Fruit fly (Drosophila melanogaster) whole organism, embryonic: ENCODE results near the gene Kr-h1.

Source experiments
- Abd-B ChIP-seq: fragments of 200-800 bp; sonication (Bioruptor generic); optimal IDR thresholded peaks from 2 replicates; lab custom pipeline; 2018; ENCODE audit warnings: missing biosample characterization, mild to moderate bottlenecking, missing genetic modification characterization, moderate library complexity
- B-H2 ChIP-seq: fragments of 200-800 bp; sonication (Bioruptor generic); optimal IDR thresholded peaks from 2 replicates; lab custom pipeline; 2018; ENCODE audit warnings: missing biosample characterization, mild to moderate bottlenecking, missing genetic modification characterization
- BEAF-32 ChIP-seq: fragments of 200-800 bp; sonication (Bioruptor generic); optimal IDR thresholded peaks from 3 replicates; lab custom pipeline; 2017; ENCODE audit warnings: missing biosample characterization, missing genetic modification characterization, mild to moderate bottlenecking, moderate library complexity, missing genetic modification reagents
- Bdp1 ChIP-seq: fragments of 200-800 bp; sonication (Bioruptor generic); optimal IDR thresholded peaks from 3 replicates; lab custom pipeline; 2016; ENCODE audit warnings: missing biosample characterization, missing genetic modification characterization
- Blimp-1 ChIP-seq: fragments of 200-800 bp; sonication (Bioruptor generic); optimal IDR thresholded peaks from 3 replicates; lab custom pipeline; 2018; ENCODE audit warnings: missing biosample characterization, missing genetic modification characterization, mild to moderate bottlenecking, moderate library complexity, missing genetic modification reagents
- Bteb2 ChIP-seq: fragments of 200-800 bp; sonication (Bioruptor generic); optimal IDR thresholded peaks from 2 replicates; lab custom pipeline; 2016; ENCODE audit warnings: missing biosample characterization, missing genetic modification characterization
- CG11085 ChIP-seq: fragments of 200-800 bp; sonication (Bioruptor generic); IDR thresholded peaks from 2 replicates; pipeline ENCODE4 v1.3.6; 2022; ENCODE audit warnings: missing biosample characterization, missing genetic modification characterization
- CG12659 ChIP-seq: fragments of 200-800 bp; sonication (Bioruptor generic); optimal IDR thresholded peaks from 3 replicates; lab custom pipeline; 2017; ENCODE audit warnings: mild to moderate bottlenecking, missing biosample characterization, missing genetic modification reagents, missing genetic modification characterization
- CG13424 ChIP-seq: fragments of 200-800 bp; sonication (Bioruptor generic); optimal IDR thresholded peaks from 2 replicates; lab custom pipeline; 2019; ENCODE audit warnings: missing biosample characterization, mild to moderate bottlenecking, missing genetic modification characterization, moderate library complexity
- CG15011 ChIP-seq: fragments of 200-800 bp; sonication (Bioruptor generic); optimal IDR thresholded peaks from 3 replicates; lab custom pipeline; 2018; ENCODE audit warnings: missing biosample characterization, mild to moderate bottlenecking, missing genetic modification characterization
- CG15073 ChIP-seq: fragments of 200-800 bp; sonication (Bioruptor generic); optimal IDR thresholded peaks from 2 replicates; lab custom pipeline; 2016; ENCODE audit warnings: missing biosample characterization, missing genetic modification characterization
- CG15696 ChIP-seq: fragments of 200-800 bp; sonication (Bioruptor generic); optimal IDR thresholded peaks from 2 replicates; lab custom pipeline; 2019; ENCODE audit warnings: missing biosample characterization, mild to moderate bottlenecking, missing genetic modification characterization, moderate library complexity
- CG17361 ChIP-seq: fragments of 200-800 bp; sonication (Bioruptor generic); IDR thresholded peaks from 3 replicates; pipeline ENCODE4 v1.3.6; 2022; ENCODE audit warnings: missing biosample characterization, missing genetic modification characterization
- CG31388 ChIP-seq: fragments of 200-800 bp; sonication (Bioruptor generic); optimal IDR thresholded peaks from 2 replicates; lab custom pipeline; 2016; ENCODE audit warnings: missing biosample characterization, missing genetic modification characterization
- CG34422 ChIP-seq: fragments of 200-800 bp; sonication (Bioruptor generic); IDR thresholded peaks from 3 replicates; pipeline ENCODE4 v1.3.6; 2022; ENCODE audit warnings: missing biosample characterization, missing genetic modification characterization
- CG42726 ChIP-seq: fragments of 200-800 bp; sonication (Bioruptor generic); IDR thresholded peaks from 2 replicates; pipeline ENCODE4 v1.3.6; 2022; ENCODE audit warnings: missing biosample characterization, missing genetic modification characterization; ENCODE audit not compliant: partially characterized antibody
- CG4328 ChIP-seq: fragments of 200-800 bp; sonication (Bioruptor generic); optimal IDR thresholded peaks from 3 replicates; lab custom pipeline; 2017; ENCODE audit warnings: missing biosample characterization, missing genetic modification reagents, missing genetic modification characterization
- CG6683 ChIP-seq: fragments of 200-800 bp; sonication (Bioruptor generic); optimal IDR thresholded peaks from 2 replicates; lab custom pipeline; 2017; ENCODE audit warnings: missing biosample characterization, mild to moderate bottlenecking, missing genetic modification characterization, missing genetic modification reagents
- CG7357 ChIP-seq: fragments of 200-800 bp; sonication (Bioruptor generic); IDR thresholded peaks from 3 replicates; pipeline ENCODE4 v1.3.6; 2022; ENCODE audit warnings: missing biosample characterization, missing genetic modification characterization
- CG7928 ChIP-seq: fragments of 200-800 bp; sonication (Bioruptor generic); optimal IDR thresholded peaks from 2 replicates; lab custom pipeline; 2017; ENCODE audit warnings: missing biosample characterization, mild to moderate bottlenecking, missing genetic modification characterization
- CG7963 ChIP-seq: fragments of 200-800 bp; sonication (Bioruptor generic); IDR thresholded peaks from 3 replicates; pipeline ENCODE4 v1.3.6; 2022; ENCODE audit warnings: missing biosample characterization, missing genetic modification characterization; ENCODE audit not compliant: partially characterized antibody
- CG8281 ChIP-seq: fragments of 200-800 bp; sonication (Bioruptor generic); optimal IDR thresholded peaks from 2 replicates; lab custom pipeline; 2018; ENCODE audit warnings: missing biosample characterization, mild to moderate bottlenecking, missing genetic modification characterization, moderate library complexity
- CG8359 ChIP-seq: fragments of 200-800 bp; sonication (Bioruptor generic); optimal IDR thresholded peaks from 2 replicates; lab custom pipeline; 2017; ENCODE audit warnings: missing biosample characterization, mild to moderate bottlenecking, missing genetic modification characterization, borderline replicate concordance
- CG9609 ChIP-seq: fragments of 200-800 bp; sonication (Bioruptor generic); optimal IDR thresholded peaks from 3 replicates; lab custom pipeline; 2016; ENCODE audit warnings: missing biosample characterization, missing genetic modification characterization
- CG9817 ChIP-seq: fragments of 200-800 bp; sonication (Bioruptor generic); optimal IDR thresholded peaks from 2 replicates; lab custom pipeline; 2018; ENCODE audit warnings: missing biosample characterization, mild to moderate bottlenecking, missing genetic modification characterization, moderate library complexity
- CG9876 ChIP-seq: fragments of 200-800 bp; sonication (Bioruptor generic); optimal IDR thresholded peaks from 2 replicates; lab custom pipeline; 2016; ENCODE audit warnings: missing biosample characterization, missing genetic modification characterization
- CrebB ChIP-seq: fragments of 200-800 bp; sonication (Bioruptor generic); optimal IDR thresholded peaks from 3 replicates; lab custom pipeline; 2018; ENCODE audit warnings: missing biosample characterization, mild to moderate bottlenecking, missing genetic modification characterization
- Dref ChIP-seq: fragments of 200-800 bp; sonication (Bioruptor generic); IDR thresholded peaks from 2 replicates; pipeline ENCODE4 v1.3.6; 2022; ENCODE audit warnings: missing biosample characterization, missing genetic modification characterization
- Elba2 ChIP-seq: fragments of 200-800 bp; sonication (Bioruptor generic); optimal IDR thresholded peaks from 3 replicates; lab custom pipeline; 2016; ENCODE audit warnings: missing biosample characterization, missing genetic modification characterization
- Fer2 ChIP-seq: fragments of 200-800 bp; sonication (Bioruptor generic); optimal IDR thresholded peaks from 2 replicates; lab custom pipeline; 2018; ENCODE audit warnings: missing biosample characterization, mild to moderate bottlenecking, missing genetic modification characterization, moderate library complexity
- H15 ChIP-seq: fragments of 200-800 bp; sonication (Bioruptor generic); IDR thresholded peaks from 3 replicates; pipeline ENCODE4 v1.3.6; 2022; ENCODE audit warnings: missing biosample characterization, missing genetic modification characterization
- HHEX ChIP-seq: fragments of 200-800 bp; sonication (Bioruptor generic); optimal IDR thresholded peaks from 3 replicates; lab custom pipeline; 2017; ENCODE audit warnings: missing biosample characterization, mild to moderate bottlenecking, missing genetic modification characterization, missing genetic modification reagents
- Meics ChIP-seq: fragments of 200-800 bp; sonication (Bioruptor generic); optimal IDR thresholded peaks from 2 replicates; lab custom pipeline; 2017; ENCODE audit warnings: missing biosample characterization, mild to moderate bottlenecking, missing genetic modification characterization
- Mrtf ChIP-seq: fragments of 200-800 bp; sonication (Bioruptor generic); IDR thresholded peaks from 3 replicates; pipeline ENCODE4 v1.3.6; 2022; ENCODE audit warnings: missing biosample characterization, missing genetic modification characterization
- Nf-YA ChIP-seq: fragments of 200-800 bp; sonication (Bioruptor generic); IDR thresholded peaks from 2 replicates; pipeline ENCODE4 v1.3.6; 2022; ENCODE audit warnings: missing biosample characterization, missing genetic modification characterization
- Ptx1 ChIP-seq: fragments of 200-800 bp; sonication (Bioruptor generic); IDR thresholded peaks from 2 replicates; pipeline ENCODE4 v1.3.6; 2022; ENCODE audit warnings: missing biosample characterization, missing genetic modification characterization
- ab ChIP-seq: fragments of 200-800 bp; sonication (Bioruptor generic); optimal IDR thresholded peaks from 2 replicates; lab custom pipeline; 2016; ENCODE audit warnings: missing biosample characterization, missing genetic modification characterization
- dan ChIP-seq: fragments of 200-800 bp; sonication (Bioruptor generic); IDR thresholded peaks from 2 replicates; pipeline ENCODE4 v1.3.6; 2022; ENCODE audit warnings: missing biosample characterization, missing genetic modification characterization
- dimm ChIP-seq: fragments of 200-800 bp; sonication (Bioruptor generic); IDR thresholded peaks from 2 replicates; pipeline ENCODE4 v1.3.6; 2022; ENCODE audit warnings: missing biosample characterization, missing genetic modification characterization
- gem ChIP-seq: fragments of 200-800 bp; sonication (Bioruptor generic); optimal IDR thresholded peaks from 2 replicates; lab custom pipeline; 2019; ENCODE audit warnings: missing biosample characterization, mild to moderate bottlenecking, missing genetic modification characterization, moderate library complexity
- ham ChIP-seq: fragments of 200-800 bp; sonication (Bioruptor generic); IDR thresholded peaks from 2 replicates; pipeline ENCODE4 v1.3.6; 2022; ENCODE audit warnings: missing biosample characterization, missing genetic modification characterization
- lab ChIP-seq: fragments of 200-800 bp; sonication (Bioruptor generic); optimal IDR thresholded peaks from 3 replicates; lab custom pipeline; 2017; ENCODE audit warnings: missing biosample characterization, missing genetic modification characterization, mild to moderate bottlenecking, moderate library complexity, missing genetic modification reagents
- repo ChIP-seq: fragments of 200-800 bp; sonication (Bioruptor generic); optimal IDR thresholded peaks from 2 replicates; lab custom pipeline; 2016; ENCODE audit warnings: missing biosample characterization, missing genetic modification characterization
- seq ChIP-seq: fragments of 200-800 bp; sonication (Bioruptor generic); IDR thresholded peaks from 2 replicates; pipeline ENCODE4 v1.3.6; 2022; ENCODE audit warnings: missing biosample characterization, missing genetic modification characterization
- sqz ChIP-seq: fragments of 200-800 bp; sonication (Bioruptor generic); optimal IDR thresholded peaks from 3 replicates; lab custom pipeline; 2018; ENCODE audit warnings: missing biosample characterization, mild to moderate bottlenecking, missing genetic modification characterization
- ssp ChIP-seq: fragments of 200-800 bp; sonication (Bioruptor generic); IDR thresholded peaks from 2 replicates; pipeline ENCODE4 v1.3.6; 2022; ENCODE audit warnings: missing biosample characterization, missing genetic modification characterization
- twi ChIP-seq: fragments of 200-800 bp; optimal IDR thresholded peaks from 2 replicates; lab custom pipeline; 2019; ENCODE audit warnings: missing biosample characterization, mild to moderate bottlenecking, missing genetic modification characterization, moderate library complexity
- wor ChIP-seq: fragments of 200-800 bp; sonication (Bioruptor generic); IDR thresholded peaks from 2 replicates; pipeline ENCODE4 v1.3.6; 2022; ENCODE audit warnings: missing biosample characterization, missing genetic modification characterization

The Kr-h1 gene

dm6 chr2L:6062382-6063082 is 19.9 kb upstream of the Kr-h1 start, which contains the start of the genes ND-51 and CG13994 (continued):
- peak; percentile 44 for TF ChIP-seq CG6683 (GFP tag; lab: Kevin White, UChicago)
- TF ChIP-seq BEAF-32 (GFP tag; lab: Kevin White, UChicago), result peak; percentile 58
- TF ChIP-seq gem (tag; lab: Kevin White, UChicago), result peak; percentile 85
- no peak for TF ChIP-seq CG7928
- peak; percentile 11 for TF ChIP-seq CG8359 (GFP tag; lab: Kevin White, UChicago)
- peak; percentile 82; the same call in 2 of the 3 replicates for TF ChIP-seq CG17361 (GFP tag; lab: Robert Waterston, UW)
- TF ChIP-seq ab (GFP tag; lab: Kevin White, UChicago), result peak; percentile 1
- peak; percentile 78 for TF ChIP-seq repo (GFP tag; lab: Kevin White, UChicago)
- peak; percentile 84; the same call in 2 of the 3 replicates for TF ChIP-seq H15 (GFP tag; lab: Robert Waterston, UW)
- peak; percentile 82 for TF ChIP-seq CG9609 (GFP tag; lab: Kevin White, UChicago)
- TF ChIP-seq Bteb2 (GFP tag; lab: Kevin White, UChicago), result peak; percentile 89
- TF ChIP-seq CG7963 (GFP tag; lab: Robert Waterston, UW), result 0 out of 3 replicates have a peak, but pooled peaks have one; percentile 1
- peak; percentile 82 for TF ChIP-seq CG11085 (GFP tag; lab: Robert Waterston, UW)
- peak; percentile 86 for TF ChIP-seq CG34422 (GFP tag; lab: Robert Waterston, UW)
- peak; percentile 78 for TF ChIP-seq CG4328 (GFP tag; lab: Kevin White, UChicago)
- TF ChIP-seq CG31388 (GFP tag; lab: Kevin White, UChicago), result peak; percentile 53
- peak; percentile 83 for TF ChIP-seq CG15696 (tag; lab: Kevin White, UChicago)
- TF ChIP-seq ssp (GFP tag; lab: Robert Waterston, UW), result peak; percentile 94
- TF ChIP-seq CrebB (tag; lab: Kevin White, UChicago), result peak; percentile 35
- peak; percentile 79 for TF ChIP-seq Meics (GFP tag; lab: Kevin White, UChicago)
- TF ChIP-seq CG9817 (tag; lab: Kevin White, UChicago), result peak; percentile 87
- TF ChIP-seq dan (GFP tag; lab: Robert Waterston, UW), result no peak; the same call in 1 of the 2 replicates
- TF ChIP-seq B-H2, result peak; percentile 91
- peak; percentile 82 for TF ChIP-seq CG13424 (tag; lab: Kevin White, UChicago)
- TF ChIP-seq HHEX (GFP tag; lab: Kevin White, UChicago), result peak; percentile 68
- TF ChIP-seq CG12659 (GFP tag; lab: Kevin White, UChicago), result peak; percentile 93
- TF ChIP-seq Dref, result peak; percentile 41
- peak; percentile 63 for TF ChIP-seq twi (tag; lab: Kevin White, UChicago)
- peak; percentile 36 for TF ChIP-seq CG9876 (GFP tag; lab: Kevin White, UChicago)
- no peak for TF ChIP-seq CG15011 (GFP tag; lab: Kevin White, UChicago)
- peak; percentile 94 for TF ChIP-seq Elba2 (GFP tag; lab: Kevin White, UChicago)
- peak; percentile 82 for TF ChIP-seq Fer2 (tag; lab: Kevin White, UChicago)
- TF ChIP-seq Abd-B, result peak; percentile 94
- no peak for TF ChIP-seq ham (GFP tag; lab: Robert Waterston, UW)
- peak; percentile 88 for TF ChIP-seq Ptx1 (GFP tag; lab: Robert Waterston, UW)
- 0 out of 2 replicates have a peak, but pooled peaks have one; percentile 45 for TF ChIP-seq Nf-YA (GFP tag; lab: Robert Waterston, UW)
- TF ChIP-seq sqz (GFP tag; lab: Kevin White, UChicago), result no peak
- TF ChIP-seq dimm, result peak; percentile 55; the same call in 1 of the 2 replicates
- peak; percentile 87 for TF ChIP-seq lab (GFP tag; lab: Kevin White, UChicago)
- peak; percentile 69 for TF ChIP-seq Bdp1 (GFP tag; lab: Kevin White, UChicago)
- no peak for TF ChIP-seq CG15073 (GFP tag; lab: Kevin White, UChicago)
- no peak for TF ChIP-seq CG42726
- TF ChIP-seq seq (GFP tag; lab: Robert Waterston, UW), result peak; percentile 42; the same call in 1 of the 2 replicates
- peak; percentile 29; the same call in 1 of the 2 replicates for TF ChIP-seq wor (GFP tag; lab: Robert Waterston, UW)
- TF ChIP-seq Mrtf, result peak; percentile 62
- TF ChIP-seq CG7357 (GFP tag; lab: Robert Waterston, UW), result peak; percentile 73
- TF ChIP-seq CG8281, result peak; percentile 34
- peak; percentile 74 for TF ChIP-seq Blimp-1
